Worm (Caenorhabditis elegans): ENCODE results near the gene csp-2.

DNA sequence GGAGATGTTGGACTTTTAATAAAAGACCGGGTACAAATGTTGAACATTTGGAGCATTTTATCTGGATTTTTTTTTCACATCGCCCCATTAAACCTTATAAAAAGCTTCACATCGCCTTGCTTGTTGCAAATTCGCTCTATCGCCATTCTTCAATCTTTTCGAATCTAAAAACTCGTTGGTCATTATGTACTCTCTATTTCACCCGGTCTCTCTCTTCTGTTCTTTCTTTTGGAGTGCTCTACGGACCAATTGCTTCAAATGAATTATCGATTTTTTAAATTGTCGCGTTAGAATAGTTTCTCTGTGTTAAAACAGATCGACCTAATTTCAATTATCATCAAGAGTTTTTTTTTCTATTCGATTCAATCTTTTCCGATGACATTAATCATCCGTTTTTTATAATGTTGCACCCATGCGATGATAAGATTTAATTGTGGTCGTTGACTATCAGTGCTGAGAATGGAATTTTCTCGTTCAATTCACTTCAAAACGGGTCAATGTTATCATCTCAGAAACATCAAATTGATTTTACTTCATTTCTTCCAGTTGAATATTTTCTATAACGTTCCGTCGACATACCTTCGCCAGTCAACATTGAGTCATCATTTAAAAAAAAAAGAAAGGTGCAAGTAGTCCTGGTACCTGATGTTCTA is 19.9 kb downstream of the csp-2 start:
- TF ChIP-seq lin-35 (GFP tag; optimal IDR thresholded peaks at IDR 0.05), result peak in 1 of 3 experiments; percentile 12
- TF ChIP-seq ztf-22 (GFP tag; optimal IDR thresholded peaks at IDR 0.05), result no peak
- no peak for TF ChIP-seq athp-1 (tag; optimal IDR thresholded peaks at IDR 0.05)
